Worm (Caenorhabditis elegans) whole organism, L2 larva: ENCODE results near the gene jmjd-1.2.

Source experiments
- F13H6.1 ChIP-seq: sonication (generic microtip); optimal IDR thresholded peaks from 2 replicates; lab custom pipeline; 2016; ENCODE audit warnings: missing genetic modification characterization, missing compliant biosample characterization
- R02D3.7 ChIP-seq: fragments of 150-350 bp; optimal IDR thresholded peaks from 2 replicates; lab custom pipeline; 2014; ENCODE audit warnings: missing biosample characterization, missing genetic modification characterization
- ZK546.5 ChIP-seq: sonication (generic microtip); optimal IDR thresholded peaks from 2 replicates; lab custom pipeline; 2017; ENCODE audit warnings: missing biosample characterization, missing genetic modification characterization
- alr-1 ChIP-seq: fragments of 150-350 bp; optimal IDR thresholded peaks from 2 replicates; lab custom pipeline; 2014; ENCODE audit warnings: missing biosample characterization, missing genetic modification characterization
- aly-2 ChIP-seq: fragments of 150-350 bp; optimal IDR thresholded peaks from 2 replicates; lab custom pipeline; 2014; ENCODE audit warnings: missing biosample characterization, missing genetic modification characterization
- ama-1 ChIP-seq: fragments of 150-350 bp; optimal IDR thresholded peaks from 2 replicates; lab custom pipeline; 2018; ENCODE audit warnings: inconsistent platforms
- blmp-1 ChIP-seq: sonication (generic microtip); optimal IDR thresholded peaks from 2 replicates; lab custom pipeline; 2017; ENCODE audit warnings: missing genetic modification characterization, mild to moderate bottlenecking, missing compliant biosample characterization, antibody characterized with exemption, moderate library complexity; ENCODE audit not compliant: insufficient read depth
- ceh-16 ChIP-seq: fragments of 150-350 bp; optimal IDR thresholded peaks from 2 replicates; lab custom pipeline; 2014; ENCODE audit warnings: missing biosample characterization, missing genetic modification characterization
- ceh-82 ChIP-seq: fragments of 150-350 bp; optimal IDR thresholded peaks from 2 replicates; lab custom pipeline; 2014; ENCODE audit warnings: missing biosample characterization, missing genetic modification characterization
- dmd-4 ChIP-seq: sonication (generic microtip); optimal IDR thresholded peaks from 2 replicates; lab custom pipeline; 2017; ENCODE audit warnings: missing biosample characterization, missing genetic modification characterization
- egl-27 ChIP-seq: sonication (generic microtip); optimal IDR thresholded peaks from 3 replicates; lab custom pipeline; 2017; ENCODE audit warnings: missing biosample characterization, missing genetic modification reagents, missing genetic modification characterization
- fos-1 ChIP-seq: fragments of 150-350 bp; optimal IDR thresholded peaks from 2 replicates; lab custom pipeline; 2014; ENCODE audit warnings: missing biosample characterization, missing genetic modification characterization
- gmeb-1 ChIP-seq: fragments of 150-350 bp; optimal IDR thresholded peaks from 2 replicates; lab custom pipeline; 2014; ENCODE audit warnings: missing biosample characterization, missing genetic modification characterization
- lin-11 ChIP-seq: fragments of 150-350 bp; sonication (generic microtip); optimal IDR thresholded peaks from 2 replicates; lab custom pipeline; 2014; ENCODE audit warnings: missing biosample characterization, missing genetic modification characterization, inconsistent platforms, mixed read lengths
- lin-13 ChIP-seq: fragments of 150-350 bp; optimal IDR thresholded peaks from 2 replicates; lab custom pipeline; 2014; ENCODE audit warnings: missing biosample characterization, missing genetic modification reagents, missing genetic modification characterization
- lin-39 ChIP-seq: fragments of 150-350 bp; optimal IDR thresholded peaks from 2 replicates; lab custom pipeline; 2014; ENCODE audit warnings: missing biosample characterization, missing genetic modification reagents, missing genetic modification characterization
- lsy-2 ChIP-seq, 2 experiments: fragments of 150-350 bp in 1 of 2; sonication (generic microtip) in 1 of 2; optimal IDR thresholded peaks; 2 replicates each; lab custom pipeline; 2014 to 2017; ENCODE audit warnings: missing biosample characterization in 2 of 2, missing genetic modification characterization in 2 of 2
- mdl-1 ChIP-seq, 2 experiments: fragments of 150-350 bp in 1 of 2; sonication (generic microtip) in 1 of 2; optimal IDR thresholded peaks; 2 replicates each; lab custom pipeline; 2017; ENCODE audit warnings: missing biosample characterization in 2 of 2, missing genetic modification characterization in 2 of 2
- nhr-12 ChIP-seq: fragments of 150-350 bp; optimal IDR thresholded peaks from 2 replicates; lab custom pipeline; 2014; ENCODE audit warnings: missing biosample characterization, missing genetic modification characterization
- nhr-129 ChIP-seq: fragments of 150-350 bp; optimal IDR thresholded peaks from 2 replicates; lab custom pipeline; 2014; ENCODE audit warnings: missing biosample characterization, missing genetic modification characterization
- nhr-21 ChIP-seq: fragments of 150-350 bp; optimal IDR thresholded peaks from 2 replicates; lab custom pipeline; 2014; ENCODE audit warnings: missing biosample characterization, missing genetic modification characterization
- nhr-23 ChIP-seq: fragments of 150-350 bp; optimal IDR thresholded peaks from 2 replicates; lab custom pipeline; 2014; ENCODE audit warnings: missing biosample characterization, missing genetic modification reagents, missing genetic modification characterization
- nhr-237 ChIP-seq: fragments of 150-350 bp; optimal IDR thresholded peaks from 2 replicates; lab custom pipeline; 2014; ENCODE audit warnings: missing biosample characterization, missing genetic modification characterization
- nhr-25 ChIP-seq: fragments of 150-350 bp; sonication (generic microtip); optimal IDR thresholded peaks from 3 replicates; lab custom pipeline; 2014; ENCODE audit warnings: missing biosample characterization, missing genetic modification characterization
- nhr-6 ChIP-seq: fragments of 150-350 bp; optimal IDR thresholded peaks from 2 replicates; lab custom pipeline; 2014; ENCODE audit warnings: missing biosample characterization, missing genetic modification characterization
- nhr-77 ChIP-seq: fragments of 150-350 bp; optimal IDR thresholded peaks from 2 replicates; lab custom pipeline; 2014; ENCODE audit warnings: missing biosample characterization, missing genetic modification characterization
- peb-1 ChIP-seq: fragments of 150-350 bp; optimal IDR thresholded peaks from 2 replicates; lab custom pipeline; 2014; ENCODE audit warnings: missing biosample characterization, missing genetic modification characterization
- sem-4 ChIP-seq: fragments of 150-350 bp; optimal IDR thresholded peaks from 2 replicates; lab custom pipeline; 2014; ENCODE audit warnings: missing biosample characterization, missing genetic modification reagents, missing genetic modification characterization
- skn-1 ChIP-seq: sonication (generic microtip); optimal IDR thresholded peaks from 2 replicates; lab custom pipeline; 2017; ENCODE audit warnings: missing biosample characterization, missing genetic modification characterization
- sma-3 ChIP-seq: sonication (generic microtip); optimal IDR thresholded peaks from 2 replicates; lab custom pipeline; 2016; ENCODE audit warnings: missing genetic modification reagents, missing genetic modification characterization, missing compliant biosample characterization
- sma-9 ChIP-seq, 2 experiments: fragments of 150-350 bp in 1 of 2; sonication (generic microtip) in 1 of 2; optimal IDR thresholded peaks; 2 replicates each; lab custom pipeline; 2014 to 2016; ENCODE audit warnings: missing genetic modification characterization in 2 of 2, mild to moderate bottlenecking in 1 of 2, missing biosample characterization in 1 of 2, missing compliant biosample characterization in 1 of 2, missing genetic modification reagents in 1 of 2, moderate library complexity in 1 of 2
- unc-39 ChIP-seq: fragments of 150-350 bp; optimal IDR thresholded peaks from 2 replicates; lab custom pipeline; 2014; ENCODE audit warnings: missing biosample characterization, missing genetic modification characterization
- unc-62 ChIP-seq: fragments of 150-350 bp; optimal IDR thresholded peaks from 2 replicates; lab custom pipeline; 2014; ENCODE audit warnings: missing biosample characterization, missing genetic modification reagents, missing genetic modification characterization
- zag-1 ChIP-seq: fragments of 150-350 bp; optimal IDR thresholded peaks from 2 replicates; lab custom pipeline; 2014; ENCODE audit warnings: missing biosample characterization, missing genetic modification characterization
- ztf-4 ChIP-seq: fragments of 150-350 bp; optimal IDR thresholded peaks from 2 replicates; lab custom pipeline; 2014; ENCODE audit warnings: missing biosample characterization, missing genetic modification characterization

jmjd-1.2 gene

DNA sequence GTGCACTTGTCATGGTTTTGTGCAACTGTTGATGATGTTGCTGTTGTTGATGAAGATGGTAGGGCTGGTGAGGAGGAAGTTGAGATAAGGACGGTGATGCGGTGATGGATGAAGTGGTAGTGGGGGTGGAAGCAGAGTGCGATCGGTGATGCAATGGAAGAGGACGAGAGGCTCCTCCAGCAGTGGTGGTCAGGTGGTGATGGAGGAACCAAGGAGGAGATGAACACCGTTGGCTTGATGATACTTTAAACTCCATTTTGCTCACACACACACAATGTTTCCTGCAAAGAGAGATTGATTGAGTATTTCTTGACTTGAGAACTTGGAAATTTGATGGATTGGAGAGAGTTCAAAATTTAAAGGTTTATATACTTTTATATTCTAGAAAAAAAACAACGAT is 23.0 kb upstream of the jmjd-1.2 start, which contains the start of gene F19C7.8:
Gene F19C7.8, minus strand, starts transcription at position 256 of the 400 bp plus-strand sequence.
- no peak for TF ChIP-seq unc-39 (tag; lab: Kevin White, UChicago)
- TF ChIP-seq ceh-16 (tag; lab: Kevin White, UChicago): no peak
- TF ChIP-seq nhr-25 (tag; lab: Kevin White, UChicago): no peak
- TF ChIP-seq F13H6.1 (tag; lab: Kevin White, UChicago): peak; percentile 36
- no peak for TF ChIP-seq fos-1 (tag; lab: Kevin White, UChicago)
- TF ChIP-seq sma-9 (GFP tag; optimal IDR thresholded peaks at IDR 0.05; lab: Kevin White, UChicago): peak; percentile 52
- TF ChIP-seq sma-9 (tag; optimal IDR thresholded peaks at IDR 0.05; lab: Kevin White, UChicago): no peak
- no peak for TF ChIP-seq nhr-237 (tag; lab: Kevin White, UChicago)

DNA sequence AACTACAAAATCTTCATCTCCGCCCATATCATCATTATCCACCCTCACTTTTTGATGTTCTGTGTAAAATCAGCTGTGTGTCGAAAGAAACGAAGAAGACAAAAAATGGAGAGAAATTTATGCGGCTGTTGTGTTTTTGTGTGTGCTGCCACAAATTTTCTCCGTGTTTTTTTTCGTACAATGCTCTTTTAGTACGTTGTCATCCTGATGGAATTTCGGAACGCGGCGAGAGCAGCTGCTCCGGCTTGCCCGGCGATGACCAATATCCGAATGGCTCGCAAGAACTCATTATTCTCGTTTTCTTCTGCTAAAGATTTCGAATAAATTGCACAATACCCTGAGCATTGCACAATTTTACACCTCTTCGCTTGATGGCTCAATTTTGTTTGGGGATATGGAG is 21.4 kb upstream of the jmjd-1.2 start:
- TF ChIP-seq peb-1: no peak
- no peak for TF ChIP-seq lin-11 (tag; lab: Kevin White, UChicago)
- no peak for TF ChIP-seq unc-62 (GFP tag; lab: Kevin White, UChicago)
- TF ChIP-seq zag-1 (tag; lab: Kevin White, UChicago): no peak
- no peak for TF ChIP-seq dmd-4 (tag; lab: Kevin White, UChicago)
- TF ChIP-seq ceh-16 (tag; lab: Kevin White, UChicago): no peak
- no peak for TF ChIP-seq blmp-1 (tag; lab: Kevin White, UChicago)
- no peak for TF ChIP-seq nhr-6 (tag; lab: Kevin White, UChicago)
- no peak for TF ChIP-seq skn-1 (tag; lab: Kevin White, UChicago)
- TF ChIP-seq nhr-21 (tag; lab: Kevin White, UChicago): no peak
- TF ChIP-seq R02D3.7: no peak
- no peak for TF ChIP-seq lin-39 (tag; lab: Kevin White, UChicago)

DNA sequence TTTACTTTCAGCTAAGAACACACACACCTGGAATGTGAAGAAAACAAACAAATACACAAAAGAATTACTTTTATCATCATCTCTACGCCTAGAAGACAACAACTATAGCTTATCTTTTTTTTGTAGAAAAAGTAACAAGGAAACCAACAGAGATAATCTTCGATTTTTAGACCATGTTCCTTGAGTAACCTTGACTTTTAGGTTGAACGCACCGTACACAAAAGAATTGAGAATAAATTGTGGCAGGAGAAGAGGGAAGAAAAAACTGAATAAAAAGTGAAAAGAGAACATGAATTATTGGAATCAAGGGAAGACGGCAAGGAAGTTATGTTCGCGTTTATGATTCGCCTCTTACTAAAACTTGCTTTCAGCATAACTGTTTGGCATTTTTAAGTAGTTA is 19.9 kb upstream of the jmjd-1.2 start:
- TF ChIP-seq unc-62 (GFP tag; lab: Kevin White, UChicago) (no peak), blmp-1 (tag; lab: Kevin White, UChicago) (peak; percentile 85), ama-1 (lab: Kevin White, UChicago) (no peak), unc-39 (tag; lab: Kevin White, UChicago) (no peak), ceh-82 (tag; lab: Kevin White, UChicago) (no peak), nhr-25 (tag; lab: Kevin White, UChicago) (no peak), gmeb-1 (tag; lab: Kevin White, UChicago) (no peak), sma-3 (GFP tag; lab: Kevin White, UChicago) (no peak), sma-9 (GFP tag; optimal IDR thresholded peaks at IDR 0.05; lab: Kevin White, UChicago) (peak; percentile 45), sma-9 (tag; optimal IDR thresholded peaks at IDR 0.05; lab: Kevin White, UChicago) (no peak), lin-13 (GFP tag; lab: Kevin White, UChicago) (no peak), nhr-237 (tag; lab: Kevin White, UChicago) (no peak), aly-2 (tag; lab: Kevin White, UChicago) (no peak), egl-27 (tag; lab: Kevin White, UChicago) (no peak), alr-1 (tag; lab: Kevin White, UChicago) (no peak), skn-1 (tag; lab: Kevin White, UChicago) (no peak), nhr-12 (tag; lab: Kevin White, UChicago) (no peak), ZK546.5 (no peak), fos-1 (tag; lab: Kevin White, UChicago) (peak; percentile 0), dmd-4 (tag; lab: Kevin White, UChicago) (no peak), nhr-129 (tag; lab: Kevin White, UChicago) (no peak)

DNA sequence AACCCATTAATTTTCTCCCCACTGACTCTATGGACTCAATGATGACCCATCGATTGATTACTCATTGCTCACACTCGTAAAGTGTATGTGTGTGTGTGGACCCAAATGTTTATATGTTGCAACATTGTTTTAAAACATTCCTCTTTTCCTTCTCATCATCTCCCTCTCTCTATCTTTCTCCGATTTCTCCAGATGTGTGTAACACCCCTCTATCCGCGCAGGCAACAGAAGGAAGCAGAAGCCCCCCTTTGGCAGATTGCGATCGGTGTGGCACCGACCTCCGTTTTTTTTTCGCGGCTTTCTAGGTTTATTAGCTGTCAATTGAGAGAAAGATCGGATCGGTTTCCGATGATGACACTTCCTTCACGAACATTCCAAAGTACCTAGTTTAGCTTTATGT is 17.2 kb upstream of the jmjd-1.2 start:
- peak; percentile 20 for TF ChIP-seq sem-4 (tag; lab: Kevin White, UChicago)
- TF ChIP-seq R02D3.7: no peak

DNA sequence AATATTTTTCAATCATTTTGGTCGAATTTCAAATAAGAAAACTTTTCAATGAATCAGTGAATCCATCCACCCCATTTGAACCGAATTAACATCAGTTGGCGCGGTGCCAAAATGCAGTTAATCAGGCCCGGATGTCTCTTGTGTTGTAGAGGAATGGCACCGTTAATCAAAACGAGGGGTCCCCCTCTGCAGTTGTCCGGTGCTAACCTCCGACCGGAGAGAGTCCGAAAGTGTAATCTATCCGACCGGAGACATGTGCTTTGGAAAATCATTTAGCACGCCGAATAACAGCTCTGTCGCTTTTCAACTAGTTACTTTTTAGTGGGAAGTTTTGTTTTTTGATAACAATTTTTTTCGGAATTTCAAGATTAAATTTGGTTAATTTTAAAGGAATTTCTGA is 15.5 kb upstream of the jmjd-1.2 start:
- TF ChIP-seq F13H6.1 (tag; lab: Kevin White, UChicago) (no peak), lin-39 (tag; lab: Kevin White, UChicago) (no peak), unc-62 (GFP tag; lab: Kevin White, UChicago) (no peak), lin-13 (GFP tag; lab: Kevin White, UChicago) (no peak), gmeb-1 (tag; lab: Kevin White, UChicago) (no peak), sma-3 (GFP tag; lab: Kevin White, UChicago) (no peak), ztf-4 (tag; lab: Kevin White, UChicago) (no peak), nhr-77 (tag; lab: Kevin White, UChicago) (no peak), lsy-2 (tag; optimal IDR thresholded peaks at IDR 0.05; lab: Kevin White, UChicago) (no peak), R02D3.7 (no peak), nhr-23 (tag; lab: Kevin White, UChicago) (no peak), mdl-1 (tag; optimal IDR thresholded peaks at IDR 0.05; lab: Kevin White, UChicago) (no peak), sma-9 (GFP tag; optimal IDR thresholded peaks at IDR 0.05; lab: Kevin White, UChicago) (no peak), sma-9 (tag; optimal IDR thresholded peaks at IDR 0.05; lab: Kevin White, UChicago) (no peak)
